Worm (Caenorhabditis elegans) whole organism, L1 larva: ENCODE data around the gene R186.3.

Source experiments
- C16A3.4 ChIP-seq: fragments of 150-350 bp; optimal IDR thresholded peaks from 2 replicates; lab custom pipeline; 2014; ENCODE audit warnings: missing biosample characterization, missing genetic modification characterization
- C34B4.2 ChIP-seq: sonication (generic microtip); optimal IDR thresholded peaks from 2 replicates; lab custom pipeline; 2017; ENCODE audit warnings: mild to moderate bottlenecking, missing genetic modification characterization, missing compliant biosample characterization
- ama-1 ChIP-seq: fragments of 150-350 bp; optimal IDR thresholded peaks from 2 replicates; lab custom pipeline; 2014
- blmp-1 ChIP-seq: fragments of 150-350 bp; optimal IDR thresholded peaks from 2 replicates; lab custom pipeline; 2014; ENCODE audit warnings: missing biosample characterization, missing genetic modification characterization
- ceh-82 ChIP-seq, 3 experiments: fragments of 150-350 bp in 1 of 3; sonication (generic microtip) in 2 of 3; optimal IDR thresholded peaks; 2 replicates each; lab custom pipeline; 2014 to 2017; ENCODE audit warnings: missing biosample characterization in 3 of 3, missing genetic modification characterization in 3 of 3
- ceh-88 ChIP-seq: fragments of 200-800 bp; sonication (Bioruptor generic); IDR thresholded peaks from 2 replicates; pipeline ENCODE4 v1.3.6; 2022; ENCODE audit warnings: missing genetic modification characterization, missing compliant biosample characterization
- ceh-90 ChIP-seq: sonication (generic microtip); optimal IDR thresholded peaks from 2 replicates; lab custom pipeline; 2016; ENCODE audit warnings: missing genetic modification characterization, missing compliant biosample characterization
- efl-1 ChIP-seq, 4 experiments: fragments of 150-350 bp; optimal IDR thresholded peaks in 3 of 4; peaks in 1 of 4; 1 replicate in 1 of 4; 2 replicates in 3 of 4; lab custom pipeline; 2014; ENCODE audit warnings: missing biosample characterization in 2 of 4, missing genetic modification characterization in 2 of 4, missing genetic modification reagents in 2 of 4
- egl-13 ChIP-seq: sonication (generic microtip); optimal IDR thresholded peaks from 2 replicates; lab custom pipeline; 2016; ENCODE audit warnings: missing genotype, missing genetic modification reagents, missing genetic modification characterization, missing compliant biosample characterization
- elt-3 ChIP-seq, 6 experiments: fragments of 150-350 bp in 1 of 6; sonication (generic microtip); optimal IDR thresholded peaks; 2 replicates each; lab custom pipeline; 2017 to 2018; ENCODE audit warnings: missing biosample characterization in 6 of 6, missing genetic modification characterization in 6 of 6, inconsistent platforms in 1 of 6
- ets-5 ChIP-seq: fragments of 200-800 bp; sonication (Bioruptor generic); IDR thresholded peaks from 2 replicates; pipeline ENCODE4 v1.3.6; 2022; ENCODE audit warnings: missing genetic modification characterization, missing compliant biosample characterization
- fkh-10 ChIP-seq: sonication (generic microtip); optimal IDR thresholded peaks from 2 replicates; lab custom pipeline; 2017; ENCODE audit warnings: missing biosample characterization, missing genetic modification reagents, missing genetic modification characterization
- fkh-8 ChIP-seq: sonication (generic microtip); optimal IDR thresholded peaks from 2 replicates; lab custom pipeline; 2016; ENCODE audit warnings: mild to moderate bottlenecking, missing genetic modification characterization, missing compliant biosample characterization
- grh-1 ChIP-seq: fragments of 200-800 bp; sonication (Bioruptor generic); IDR thresholded peaks from 2 replicates; pipeline ENCODE4 v1.3.6; 2022; ENCODE audit warnings: missing genetic modification reagents, missing genetic modification characterization, missing compliant biosample characterization
- hlh-17 ChIP-seq: fragments of 200-800 bp; sonication (Bioruptor generic); optimal IDR thresholded peaks from 2 replicates; lab custom pipeline; 2018; ENCODE audit warnings: missing genetic modification characterization, mild to moderate bottlenecking, missing compliant biosample characterization, moderate library complexity, borderline replicate concordance
- hlh-4 ChIP-seq: sonication (generic microtip); optimal IDR thresholded peaks from 2 replicates; lab custom pipeline; 2016; ENCODE audit warnings: mild to moderate bottlenecking, missing genetic modification characterization, missing compliant biosample characterization
- hpl-2 ChIP-seq: fragments of 150-350 bp; optimal IDR thresholded peaks from 2 replicates; lab custom pipeline; 2014; ENCODE audit warnings: missing biosample characterization, missing genetic modification reagents, missing genetic modification characterization
- irx-1 ChIP-seq: sonication (generic microtip); optimal IDR thresholded peaks from 2 replicates; lab custom pipeline; 2016; ENCODE audit warnings: missing genetic modification characterization, missing compliant biosample characterization
- isw-1 ChIP-seq: fragments of 200-800 bp; sonication (Bioruptor generic); IDR thresholded peaks from 2 replicates; pipeline ENCODE4 v1.3.6; 2022; ENCODE audit warnings: missing genetic modification characterization, missing compliant biosample characterization
- jun-1 ChIP-seq: fragments of 150-350 bp; optimal IDR thresholded peaks from 2 replicates; lab custom pipeline; 2014; ENCODE audit warnings: missing biosample characterization, missing genetic modification reagents, missing genetic modification characterization
- lin-14 ChIP-seq: fragments of 200-800 bp; sonication (Bioruptor generic); optimal IDR thresholded peaks from 2 replicates; lab custom pipeline; 2018; ENCODE audit warnings: mild to moderate bottlenecking, missing genetic modification characterization, moderate library complexity, missing compliant biosample characterization
- lin-15B ChIP-seq: fragments of 150-350 bp; sonication (generic microtip); optimal IDR thresholded peaks from 3 replicates; lab custom pipeline; 2014; ENCODE audit warnings: missing biosample characterization, missing genetic modification characterization
- lin-35 ChIP-seq, 2 experiments: fragments of 150-350 bp; optimal IDR thresholded peaks; 2 replicates each; lab custom pipeline; 2014; ENCODE audit warnings: missing biosample characterization in 2 of 2, missing genetic modification characterization in 2 of 2, missing genetic modification reagents in 2 of 2
- lin-39 ChIP-seq: fragments of 150-350 bp; optimal IDR thresholded peaks from 2 replicates; lab custom pipeline; 2014; ENCODE audit warnings: missing biosample characterization, missing genetic modification reagents, missing genetic modification characterization
- lir-3 ChIP-seq: sonication (generic microtip); optimal IDR thresholded peaks from 2 replicates; lab custom pipeline; 2016; ENCODE audit warnings: mild to moderate bottlenecking, missing genetic modification characterization, moderate library complexity, missing compliant biosample characterization; ENCODE audit not compliant: poor library complexity
- lsy-2 ChIP-seq, 2 experiments: fragments of 150-350 bp; optimal IDR thresholded peaks; 2 replicates each; lab custom pipeline; 2014; ENCODE audit warnings: missing biosample characterization in 2 of 2, missing genetic modification characterization in 2 of 2
- mab-9 ChIP-seq: fragments of 200-800 bp; sonication (Bioruptor generic); IDR thresholded peaks from 2 replicates; pipeline ENCODE4 v1.3.6; 2022; ENCODE audit warnings: missing genetic modification reagents, missing genetic modification characterization, missing compliant biosample characterization
- mdl-1 ChIP-seq, 2 experiments: fragments of 150-350 bp; optimal IDR thresholded peaks; 2 replicates each; lab custom pipeline; 2014 to 2017; ENCODE audit warnings: missing biosample characterization in 2 of 2, missing genetic modification characterization in 2 of 2, inconsistent platforms in 1 of 2
- mep-1 ChIP-seq: fragments of 150-350 bp; optimal IDR thresholded peaks from 2 replicates; lab custom pipeline; 2014; ENCODE audit warnings: missing biosample characterization, missing genetic modification characterization
- nhr-11 ChIP-seq: fragments of 150-350 bp; optimal IDR thresholded peaks from 2 replicates; lab custom pipeline; 2014; ENCODE audit warnings: missing biosample characterization, missing genetic modification characterization
- nhr-12 ChIP-seq: sonication (generic microtip); optimal IDR thresholded peaks from 2 replicates; lab custom pipeline; 2017; ENCODE audit warnings: missing biosample characterization, missing genetic modification characterization
- nhr-20 ChIP-seq: sonication (generic microtip); optimal IDR thresholded peaks from 2 replicates; lab custom pipeline; 2016; ENCODE audit warnings: mild to moderate bottlenecking, missing genetic modification characterization, missing compliant biosample characterization
- nhr-237 ChIP-seq: fragments of 150-350 bp; optimal IDR thresholded peaks from 2 replicates; lab custom pipeline; 2014; ENCODE audit warnings: missing biosample characterization, missing genetic modification characterization
- nhr-47 ChIP-seq: sonication (generic microtip); optimal IDR thresholded peaks from 2 replicates; lab custom pipeline; 2016; ENCODE audit warnings: mild to moderate bottlenecking, missing genetic modification characterization, moderate library complexity, missing compliant biosample characterization
- nhr-71 ChIP-seq: sonication (generic microtip); optimal IDR thresholded peaks from 2 replicates; lab custom pipeline; 2016; ENCODE audit warnings: mild to moderate bottlenecking, missing genetic modification characterization, moderate library complexity, missing compliant biosample characterization
- nhr-77 ChIP-seq: fragments of 150-350 bp; optimal IDR thresholded peaks from 2 replicates; lab custom pipeline; 2014; ENCODE audit warnings: missing biosample characterization, missing genetic modification characterization
- nhr-85 ChIP-seq: sonication (generic microtip); peaks from one replicate; lab custom pipeline; 2016; ENCODE audit warnings: missing genetic modification characterization, inconsistent platforms, missing compliant biosample characterization
- nhr-90 ChIP-seq: sonication (generic microtip); optimal IDR thresholded peaks from 2 replicates; lab custom pipeline; 2016; ENCODE audit warnings: mild to moderate bottlenecking, missing genetic modification characterization, missing compliant biosample characterization; ENCODE audit not compliant: poor library complexity
- pag-3 ChIP-seq: sonication (generic microtip); optimal IDR thresholded peaks from 2 replicates; lab custom pipeline; 2017; ENCODE audit warnings: missing genetic modification characterization, mild to moderate bottlenecking, missing compliant biosample characterization, antibody characterized with exemption, borderline replicate concordance; ENCODE audit not compliant: insufficient read depth
- skn-1 ChIP-seq: fragments of 150-350 bp; optimal IDR thresholded peaks from 2 replicates; lab custom pipeline; 2014; ENCODE audit warnings: missing biosample characterization, missing genetic modification characterization
- sox-4 ChIP-seq: sonication (generic microtip); optimal IDR thresholded peaks from 2 replicates; lab custom pipeline; 2016; ENCODE audit warnings: missing genetic modification characterization, missing compliant biosample characterization
- tbx-2 ChIP-seq: sonication (generic microtip); optimal IDR thresholded peaks from 2 replicates; lab custom pipeline; 2016; ENCODE audit warnings: missing genetic modification characterization, missing compliant biosample characterization
- unc-130 ChIP-seq: fragments of 150-350 bp; optimal IDR thresholded peaks from 2 replicates; lab custom pipeline; 2017; ENCODE audit warnings: missing biosample characterization, missing genetic modification characterization, inconsistent platforms
- unc-30 ChIP-seq: sonication (generic microtip); optimal IDR thresholded peaks from 2 replicates; lab custom pipeline; 2017; ENCODE audit warnings: missing biosample characterization, missing genetic modification characterization
- unc-86 ChIP-seq: sonication (generic microtip); optimal IDR thresholded peaks from 2 replicates; lab custom pipeline; 2016; ENCODE audit warnings: missing genetic modification characterization, missing compliant biosample characterization
- unc-98 ChIP-seq: fragments of 200-800 bp; sonication (Bioruptor generic); IDR thresholded peaks from 2 replicates; pipeline ENCODE4 v1.3.6; 2022; ENCODE audit warnings: missing genetic modification characterization, missing compliant biosample characterization
- vab-15 ChIP-seq: sonication (generic microtip); optimal IDR thresholded peaks from 2 replicates; lab custom pipeline; 2017; ENCODE audit warnings: missing genotype, mild to moderate bottlenecking, missing genetic modification characterization, missing compliant biosample characterization
- xbp-1 ChIP-seq: sonication (generic microtip); optimal IDR thresholded peaks from 2 replicates; lab custom pipeline; 2016; ENCODE audit warnings: missing genetic modification characterization, missing compliant biosample characterization

Gene R186.3

ce11 chrV:13006754-13007153, 39.7 kb upstream of the R186.3 start:
- TF ChIP-seq nhr-11 (tag; lab: Kevin White, UChicago) (no peak), nhr-77 (tag; lab: Kevin White, UChicago) (no peak), unc-98 (no peak), elt-3 (tag; optimal IDR thresholded peaks at IDR 0.05; lab: Kevin White, UChicago) (no peak), hpl-2 (GFP tag; lab: Kevin White, UChicago) (no peak), lsy-2 (tag; optimal IDR thresholded peaks at IDR 0.05; lab: Kevin White, UChicago) (no peak), nhr-71 (tag; lab: Kevin White, UChicago) (no peak), ceh-90 (tag; lab: Kevin White, UChicago) (no peak), egl-13 (tag; lab: Kevin White, UChicago) (no peak), sox-4 (no peak), isw-1 (no peak), efl-1 (optimal IDR thresholded peaks at IDR 0.05; lab: Kevin White, UChicago) (no peak), efl-1 (GFP tag; optimal IDR thresholded peaks at IDR 0.05 in 1 of 2; lab: Kevin White, UChicago) (no peak), lir-3 (tag; lab: Kevin White, UChicago) (no peak), C34B4.2 (no peak), hlh-4 (tag; lab: Kevin White, UChicago) (no peak), unc-30 (tag; lab: Kevin White, UChicago) (no peak), fkh-10 (GFP tag; lab: Kevin White, UChicago) (no peak)

ce11 chrV:13004374-13004773, 37.4 kb upstream of the R186.3 start:
- TF ChIP-seq jun-1 = no peak
- no peak for TF ChIP-seq nhr-90 (tag; lab: Kevin White, UChicago)
- no peak for TF ChIP-seq lir-3 (tag; lab: Kevin White, UChicago)
- no peak for TF ChIP-seq ceh-88 (GFP tag; lab: Robert Waterston, UW)

- no peak for TF ChIP-seq hlh-4 (tag; lab: Kevin White, UChicago)
- TF ChIP-seq mdl-1 (tag; optimal IDR thresholded peaks at IDR 0.05; lab: Kevin White, UChicago) = peak in 1 of 2 experiments; percentile 74
- peak; percentile 62 for TF ChIP-seq fkh-8
- TF ChIP-seq lin-39 = no peak
- no peak for TF ChIP-seq hlh-17 (GFP tag; lab: Kevin White, UChicago)
- no peak for TF ChIP-seq mab-9
- TF ChIP-seq unc-98 = no peak
- TF ChIP-seq skn-1 (tag; lab: Kevin White, UChicago) = peak; percentile 58
- TF ChIP-seq C34B4.2 = no peak
- TF ChIP-seq nhr-237 (tag; lab: Kevin White, UChicago) = no peak
- TF ChIP-seq blmp-1 = peak; percentile 18
- TF ChIP-seq nhr-12 (tag; lab: Kevin White, UChicago) = no peak
- peak; percentile 59 for TF ChIP-seq unc-130 (tag; lab: Kevin White, UChicago)
- peak; percentile 74 for TF ChIP-seq nhr-20 (tag; lab: Kevin White, UChicago)
- peak; percentile 32 for TF ChIP-seq tbx-2
- TF ChIP-seq ets-5 (GFP tag; lab: Robert Waterston, UW) = no peak
- peak; percentile 75 for TF ChIP-seq nhr-47 (tag; lab: Kevin White, UChicago)
- peak; percentile 20 to 58 (median 54) for TF ChIP-seq ceh-82 (tag; optimal IDR thresholded peaks at IDR 0.05; lab: Kevin White, UChicago)
- peak; percentile 1 for TF ChIP-seq unc-86
- peak; percentile 67 for TF ChIP-seq mep-1
- no peak for TF ChIP-seq ama-1 (lab: Kevin White, UChicago)
- no peak for TF ChIP-seq lin-15B (tag; lab: Kevin White, UChicago)
- peak; percentile 50 to 56 for TF ChIP-seq efl-1 (optimal IDR thresholded peaks at IDR 0.05; lab: Kevin White, UChicago)
- TF ChIP-seq efl-1 (GFP tag; optimal IDR thresholded peaks at IDR 0.05 in 1 of 2; lab: Kevin White, UChicago) = peak; percentile 28 to 94
- peak; percentile 38 for TF ChIP-seq xbp-1
- TF ChIP-seq nhr-85 = peak; percentile 74
- TF ChIP-seq pag-3 (tag; lab: Kevin White, UChicago) = no peak
- no peak for TF ChIP-seq hpl-2 (GFP tag; lab: Kevin White, UChicago)
- peak; percentile 52 to 82 for TF ChIP-seq lin-35 (GFP tag; optimal IDR thresholded peaks at IDR 0.05; lab: Kevin White, UChicago)
- TF ChIP-seq grh-1 = no peak
- peak; percentile 78 for TF ChIP-seq C16A3.4 (tag; lab: Kevin White, UChicago)
- TF ChIP-seq nhr-90 (tag; lab: Kevin White, UChicago) = peak; percentile 55
- TF ChIP-seq irx-1 = peak; percentile 50
- peak; percentile 69 for TF ChIP-seq lin-14
- peak; percentile 41 for TF ChIP-seq vab-15 (tag; lab: Kevin White, UChicago)
Observed at ce11 chrV:13003378-13003777, 36.4 kb upstream of the R186.3 start.
